Worm (Caenorhabditis elegans) whole organism, L1 larva: ENCODE measurements around the gene K10D11.7.

Source experiments
- C34B4.2 ChIP-seq: sonication (generic microtip); optimal IDR thresholded peaks from 2 replicates; lab custom pipeline; 2017; ENCODE audit warnings: mild to moderate bottlenecking, missing genetic modification characterization, missing compliant biosample characterization
- blmp-1 ChIP-seq: fragments of 150-350 bp; optimal IDR thresholded peaks from 2 replicates; lab custom pipeline; 2014; ENCODE audit warnings: missing biosample characterization, missing genetic modification characterization
- mef-2 ChIP-seq: fragments of 150-350 bp; optimal IDR thresholded peaks from 2 replicates; lab custom pipeline; 2014; ENCODE audit warnings: missing biosample characterization, missing genetic modification characterization
- nhr-28 ChIP-seq: fragments of 150-350 bp; optimal IDR thresholded peaks from 2 replicates; lab custom pipeline; 2014; ENCODE audit warnings: missing biosample characterization, missing genetic modification characterization
- pqm-1 ChIP-seq: sonication (generic microtip); optimal IDR thresholded peaks from 3 replicates; lab custom pipeline; 2017; ENCODE audit warnings: missing biosample characterization, missing genetic modification characterization
- tbx-2 ChIP-seq: sonication (generic microtip); optimal IDR thresholded peaks from 2 replicates; lab custom pipeline; 2016; ENCODE audit warnings: missing genetic modification characterization, missing compliant biosample characterization

DNA sequence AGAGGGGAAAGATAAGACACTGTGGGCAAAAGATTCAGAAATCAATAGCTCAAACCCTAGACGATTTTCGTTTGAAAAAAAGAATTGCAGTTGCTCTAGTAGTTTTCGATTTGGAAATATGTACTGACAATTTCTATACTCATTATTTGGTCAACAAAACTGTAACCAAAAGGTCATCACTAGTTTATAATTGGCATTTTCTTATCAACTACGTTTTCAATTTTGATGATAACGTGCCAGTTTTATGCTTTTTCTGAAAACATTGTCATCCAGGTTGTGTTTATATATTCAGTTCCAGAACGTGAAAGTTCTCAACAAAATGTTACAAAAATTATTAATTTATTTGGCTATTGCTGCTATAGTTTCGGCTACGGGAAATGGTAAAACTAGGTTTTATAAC, 33.2 kb downstream of the K10D11.7 start, which contains the start of gene F55G11.8:
- TF ChIP-seq C34B4.2 (no peak), blmp-1 (tag; lab: Kevin White, UChicago) (no peak), nhr-28 (tag; lab: Kevin White, UChicago) (no peak), tbx-2 (tag; lab: Kevin White, UChicago) (no peak), mef-2 (tag; lab: Kevin White, UChicago) (no peak), pqm-1 (tag; lab: Kevin White, UChicago) (no peak)
